Fruit fly (Drosophila melanogaster) whole organism, larva: ENCODE data around the gene wit.

Source experiments
- noc ChIP-seq: fragments of 200-800 bp; sonication (Bioruptor generic); optimal IDR thresholded peaks from 3 replicates; lab custom pipeline; 2019; ENCODE audit warnings: missing biosample characterization, mild to moderate bottlenecking, missing genetic modification characterization, moderate library complexity

wit gene

DNA sequence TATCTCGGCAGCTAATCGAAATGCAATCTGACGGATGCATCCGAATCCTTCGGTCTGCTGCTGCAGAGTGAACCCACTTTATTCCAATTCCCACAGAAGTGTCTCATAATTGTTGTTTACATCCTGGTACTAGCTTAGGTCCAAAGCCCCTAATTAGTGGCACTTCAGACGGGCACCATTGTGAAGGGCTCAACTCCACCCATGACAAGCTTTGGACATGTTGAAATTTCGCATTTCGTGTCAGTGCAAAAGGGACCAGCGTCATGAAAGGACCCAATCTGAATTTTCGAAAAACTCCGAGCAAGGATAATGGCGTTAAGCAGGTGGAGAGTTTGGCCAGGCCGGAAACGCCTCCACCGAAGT, 45.0 kb downstream of the wit start, which contains the start of gene Gr64a:
Gene Gr64a, plus strand, starts transcription at position 264 of the 363 bp plus-strand sequence.
- no peak for TF ChIP-seq noc (tag; lab: Kevin White, UChicago)

- TF ChIP-seq noc (tag; lab: Kevin White, UChicago), result no peak
Measured at dm6 chr3L:4025738-4026505, 45.6 kb downstream of the wit start, which contains the start of gene CG11594. Gene CG11594, minus strand, starts transcription at chr3L:4026011.

- TF ChIP-seq noc (tag; lab: Kevin White, UChicago), result no peak
Measured at dm6 chr3L:4024464-4024863, 47.1 kb downstream of the wit start.

DNA sequence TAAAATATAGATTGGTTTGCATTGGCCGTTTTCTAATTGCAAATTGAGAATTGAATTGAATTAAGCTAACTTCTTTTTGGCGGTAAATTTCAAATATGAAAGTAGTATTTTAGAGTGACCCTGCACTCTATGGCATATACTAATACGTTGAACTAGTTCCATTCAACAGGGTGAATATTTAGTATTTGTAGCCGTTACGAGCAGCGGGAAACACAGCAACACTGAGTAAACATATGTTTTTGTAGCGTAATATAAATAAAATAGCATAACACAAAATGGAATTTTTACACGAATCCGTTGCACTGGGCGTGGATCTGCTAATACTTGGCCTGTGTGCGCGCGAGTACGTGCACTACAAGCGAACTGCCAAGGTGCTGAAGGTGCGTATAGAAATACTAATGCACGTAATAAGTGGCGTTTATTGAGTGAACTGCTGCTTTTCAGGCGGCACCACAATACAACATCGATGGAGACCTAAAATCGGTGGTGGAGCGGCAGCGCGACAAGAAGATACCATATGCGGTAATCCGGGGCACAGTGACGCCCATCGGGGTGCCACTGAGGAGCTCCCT, 50.2 kb downstream of the wit start, which contains the start of gene Mul1:
Gene Mul1, plus strand, starts transcription at position 198 of the 572 bp plus-strand sequence.
- TF ChIP-seq noc (tag; lab: Kevin White, UChicago), result no peak

dm6 chr3L:4018228-4018928, 53.1 kb downstream of the wit start, which contains the start of gene FoxL1:
Gene FoxL1, plus strand, starts transcription at chr3L:4018878.
- no peak for TF ChIP-seq noc (tag; lab: Kevin White, UChicago)

DNA sequence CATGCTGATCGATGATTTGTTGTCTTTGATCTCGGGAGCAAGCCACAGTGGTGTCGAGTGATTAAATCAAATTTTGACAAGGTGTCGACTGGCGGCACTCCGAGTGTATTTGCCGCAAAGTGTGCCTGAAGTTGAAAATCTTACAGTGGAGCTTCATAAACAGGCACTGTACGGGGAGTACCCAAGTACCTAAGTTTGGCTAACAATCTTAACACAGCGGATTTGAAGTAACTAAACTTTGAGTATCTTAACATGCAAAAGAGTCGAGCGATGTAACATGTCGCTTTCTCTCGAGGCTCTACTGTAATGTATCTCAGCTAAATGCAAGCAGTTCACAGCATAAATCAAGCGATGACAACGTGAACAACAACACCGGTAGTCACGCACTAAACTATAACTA, 54.8 kb downstream of the wit start:
- no peak for TF ChIP-seq noc (tag; lab: Kevin White, UChicago)

- TF ChIP-seq noc (tag; lab: Kevin White, UChicago), result no peak
Measured at dm6 chr3L:4014349-4014748, 57.2 kb downstream of the wit start.
